Worm (Caenorhabditis elegans) whole organism, young adult: Measurements from ENCODE around the gene gsp-1.

Source experiments
- B0261.1 ChIP-seq: sonication (generic microtip); optimal IDR thresholded peaks from 2 replicates; lab custom pipeline; 2016; ENCODE audit warnings: mild to moderate bottlenecking, missing genetic modification characterization, moderate library complexity, missing compliant biosample characterization
- B0336.3 ChIP-seq: fragments of 200-800 bp; sonication (Bioruptor generic); IDR thresholded peaks from 2 replicates; pipeline ENCODE4 v1.3.6; 2022; ENCODE audit warnings: missing genetic modification characterization, missing compliant biosample characterization
- C17E4.6 ChIP-seq: fragments of 200-800 bp; sonication (Bioruptor generic); IDR thresholded peaks from 2 replicates; pipeline ENCODE4 v1.3.6; 2022; ENCODE audit warnings: missing genetic modification reagents, missing genetic modification characterization, missing compliant biosample characterization
- F33H1.4 ChIP-seq: fragments of 200-800 bp; sonication (Bioruptor generic); IDR thresholded peaks from 2 replicates; pipeline ENCODE4 v1.3.6; 2022; ENCODE audit warnings: missing genetic modification reagents, missing genetic modification characterization, missing compliant biosample characterization
- F55B11.4 ChIP-seq: sonication (generic microtip); optimal IDR thresholded peaks from 2 replicates; lab custom pipeline; 2016; ENCODE audit warnings: missing compliant biosample characterization, missing genetic modification characterization, borderline replicate concordance; ENCODE audit not compliant: insufficient read depth
- F57A8.1 ChIP-seq: fragments of 200-800 bp; sonication (Bioruptor generic); optimal IDR thresholded peaks from 2 replicates; lab custom pipeline; 2018; ENCODE audit warnings: mild to moderate bottlenecking, missing genetic modification characterization, moderate library complexity, missing compliant biosample characterization
- Y53F4B.3 ChIP-seq: fragments of 200-800 bp; sonication (Bioruptor generic); IDR thresholded peaks from 2 replicates; pipeline ENCODE4 v1.3.6; 2022; ENCODE audit warnings: missing genetic modification reagents, missing genetic modification characterization, missing compliant biosample characterization
- Y67H2A.10 ChIP-seq: fragments of 200-800 bp; sonication (Bioruptor generic); conservative IDR thresholded peaks from 2 replicates; pipeline ENCODE4 v1.3.6; 2022; ENCODE audit warnings: missing genetic modification reagents, missing genetic modification characterization, missing compliant biosample characterization
- Y79H2A.3 ChIP-seq: fragments of 200-800 bp; sonication (Bioruptor generic); conservative IDR thresholded peaks from 2 replicates; pipeline ENCODE4 v1.3.6; 2022; ENCODE audit warnings: missing genetic modification reagents, missing genetic modification characterization, missing compliant biosample characterization
- ZK185.1 ChIP-seq: sonication (generic microtip); optimal IDR thresholded peaks from 2 replicates; lab custom pipeline; 2016; ENCODE audit warnings: mild to moderate bottlenecking, missing genetic modification characterization, missing compliant biosample characterization; ENCODE audit not compliant: poor library complexity, severe bottlenecking
- aptf-2 ChIP-seq: fragments of 200-800 bp; sonication (Bioruptor generic); conservative IDR thresholded peaks from 2 replicates; pipeline ENCODE4 v1.3.6; 2022; ENCODE audit warnings: missing genetic modification reagents, missing genetic modification characterization, missing compliant biosample characterization
- aptf-3 ChIP-seq: fragments of 200-800 bp; sonication (Bioruptor generic); IDR thresholded peaks from 2 replicates; pipeline ENCODE4 v1.3.6; 2022; ENCODE audit warnings: missing genetic modification characterization, missing compliant biosample characterization
- atf-7 ChIP-seq: sonication (generic microtip); optimal IDR thresholded peaks from 2 replicates; lab custom pipeline; 2017; ENCODE audit warnings: mild to moderate bottlenecking, missing genetic modification characterization, missing compliant biosample characterization
- attf-3 ChIP-seq: fragments of 200-800 bp; sonication (Bioruptor generic); conservative IDR thresholded peaks from 2 replicates; pipeline ENCODE4 v1.3.6; 2022; ENCODE audit warnings: missing genetic modification reagents, missing genetic modification characterization, missing compliant biosample characterization
- attf-6 ChIP-seq: fragments of 200-800 bp; sonication (Bioruptor generic); IDR thresholded peaks from 2 replicates; pipeline ENCODE4 v1.3.6; 2022; ENCODE audit warnings: missing genetic modification reagents, missing genetic modification characterization, missing compliant biosample characterization
- bed-1 ChIP-seq: fragments of 200-800 bp; sonication (Bioruptor generic); IDR thresholded peaks from 2 replicates; pipeline ENCODE4 v1.3.6; 2022; ENCODE audit warnings: missing genetic modification reagents, missing genetic modification characterization, missing compliant biosample characterization
- ccch-3 ChIP-seq: fragments of 200-800 bp; sonication (Bioruptor generic); optimal IDR thresholded peaks from 2 replicates; lab custom pipeline; 2018; ENCODE audit warnings: mild to moderate bottlenecking, missing genetic modification characterization, missing compliant biosample characterization
- cebp-1 ChIP-seq, 2 experiments: fragments of 200-800 bp in 1 of 2; sonication (Bioruptor generic) in 1 of 2; sonication (generic microtip) in 1 of 2; IDR thresholded peaks in 1 of 2; optimal IDR thresholded peaks in 1 of 2; 2 replicates each; pipeline versions ENCODE4 v1.3.6 to Lab custom; 2017 to 2022; ENCODE audit warnings: missing compliant biosample characterization in 2 of 2, missing genetic modification characterization in 2 of 2, mild to moderate bottlenecking in 1 of 2, missing genetic modification reagents in 1 of 2, moderate library complexity in 1 of 2
- die-1 ChIP-seq: sonication (generic microtip); optimal IDR thresholded peaks from 2 replicates; lab custom pipeline; 2016; ENCODE audit warnings: missing genotype, mild to moderate bottlenecking, missing genetic modification characterization, missing compliant biosample characterization
- egrh-3 ChIP-seq: fragments of 200-800 bp; sonication (Bioruptor generic); IDR thresholded peaks from 2 replicates; pipeline ENCODE4 v1.3.6; 2022; ENCODE audit warnings: missing genetic modification reagents, missing genetic modification characterization, missing compliant biosample characterization
- fkh-3 ChIP-seq: sonication (generic microtip); optimal IDR thresholded peaks from 2 replicates; lab custom pipeline; 2016; ENCODE audit warnings: mild to moderate bottlenecking, missing genetic modification characterization, missing compliant biosample characterization
- hlh-26 ChIP-seq: fragments of 200-800 bp; sonication (Bioruptor generic); conservative IDR thresholded peaks from 2 replicates; pipeline ENCODE4 v1.3.6; 2022; ENCODE audit warnings: missing genetic modification reagents, missing genetic modification characterization, missing compliant biosample characterization
- hmg-1.2 ChIP-seq: fragments of 200-800 bp; sonication (Bioruptor generic); IDR thresholded peaks from 2 replicates; pipeline ENCODE4 v1.3.6; 2022; ENCODE audit warnings: missing genetic modification reagents, missing genetic modification characterization, missing compliant biosample characterization
- hsf-1 ChIP-seq: fragments of 200-800 bp; sonication (Bioruptor generic); IDR thresholded peaks from 2 replicates; pipeline ENCODE4 v1.3.6; 2022; ENCODE audit warnings: missing genetic modification reagents, missing genetic modification characterization, missing compliant biosample characterization
- lag-1 ChIP-seq: fragments of 200-800 bp; sonication (Bioruptor generic); IDR thresholded peaks from 2 replicates; pipeline ENCODE4 v1.3.6; 2022; ENCODE audit warnings: missing genetic modification reagents, missing genetic modification characterization, missing compliant biosample characterization
- let-607 ChIP-seq, 2 experiments: fragments of 200-800 bp in 1 of 2; sonication (Bioruptor generic) in 1 of 2; sonication (generic microtip) in 1 of 2; optimal IDR thresholded peaks; 2 replicates each; lab custom pipeline; 2016 to 2018; ENCODE audit warnings: mild to moderate bottlenecking in 2 of 2, missing compliant biosample characterization in 2 of 2, missing genetic modification characterization in 2 of 2, moderate library complexity in 2 of 2, missing genotype in 1 of 2
- lin-35 ChIP-seq, 3 experiments: fragments of 150-350 bp in 2 of 3; sonication (generic microtip) in 1 of 3; optimal IDR thresholded peaks; 2 replicates each; lab custom pipeline; 2014 to 2018; ENCODE audit warnings: missing biosample characterization in 3 of 3, missing genetic modification characterization in 3 of 3, missing genetic modification reagents in 3 of 3
- madf-8 ChIP-seq: fragments of 200-800 bp; sonication (Bioruptor generic); conservative IDR thresholded peaks from 2 replicates; pipeline ENCODE4 v1.3.6; 2022; ENCODE audit warnings: missing genetic modification reagents, missing genetic modification characterization, missing compliant biosample characterization
- mcd-1 ChIP-seq: fragments of 200-800 bp; sonication (Bioruptor generic); IDR thresholded peaks from 2 replicates; pipeline ENCODE4 v1.3.6; 2022; ENCODE audit warnings: missing genetic modification reagents, missing genetic modification characterization, missing compliant biosample characterization
- mel-28 ChIP-seq: sonication (generic microtip); optimal IDR thresholded peaks from 2 replicates; lab custom pipeline; 2016; ENCODE audit warnings: borderline replicate concordance, mild to moderate bottlenecking, missing genetic modification characterization, missing compliant biosample characterization
- mes-4 ChIP-seq: sonication (generic microtip); optimal IDR thresholded peaks from 2 replicates; lab custom pipeline; 2016; ENCODE audit warnings: missing genotype, missing genetic modification characterization, missing compliant biosample characterization
- nfyb-1 ChIP-seq: fragments of 200-800 bp; sonication (Bioruptor generic); IDR thresholded peaks from 2 replicates; pipeline ENCODE4 v1.3.6; 2022; ENCODE audit warnings: missing genetic modification reagents, missing genetic modification characterization, missing compliant biosample characterization
- nhr-120 ChIP-seq: fragments of 200-800 bp; sonication (Bioruptor generic); IDR thresholded peaks from 2 replicates; pipeline ENCODE4 v1.3.6; 2022; ENCODE audit warnings: missing genetic modification characterization, missing compliant biosample characterization
- pbrm-1 ChIP-seq: fragments of 200-800 bp; sonication (Bioruptor generic); IDR thresholded peaks from 2 replicates; pipeline ENCODE4 v1.3.6; 2022; ENCODE audit warnings: missing genetic modification reagents, missing genetic modification characterization, missing compliant biosample characterization
- pha-4 ChIP-seq: fragments of 150-350 bp; sonication (generic microtip); optimal IDR thresholded peaks from 2 replicates; lab custom pipeline; 2014; ENCODE audit warnings: missing biosample characterization, missing genetic modification reagents, missing genetic modification characterization
- sea-2 ChIP-seq: fragments of 200-800 bp; sonication (Bioruptor generic); IDR thresholded peaks from 2 replicates; pipeline ENCODE4 v1.3.6; 2022; ENCODE audit warnings: missing genetic modification characterization, missing compliant biosample characterization
- snpc-1.1 ChIP-seq: sonication (generic microtip); optimal IDR thresholded peaks from 2 replicates; lab custom pipeline; 2017; ENCODE audit warnings: missing genetic modification characterization, mild to moderate bottlenecking, missing compliant biosample characterization, antibody characterized with exemption, moderate library complexity, missing genotype, missing genetic modification reagents; ENCODE audit not compliant: insufficient read depth
- snpc-3.4 ChIP-seq: sonication (generic microtip); optimal IDR thresholded peaks from 2 replicates; lab custom pipeline; 2017; ENCODE audit warnings: missing genetic modification characterization, mild to moderate bottlenecking, missing compliant biosample characterization, antibody characterized with exemption, moderate library complexity, missing genotype, missing genetic modification reagents
- snpc-4 ChIP-seq, 5 experiments: fragments of 150-350 bp in 1 of 5; sonication (generic microtip) in 4 of 5; optimal IDR thresholded peaks; 2 replicates each; lab custom pipeline; 2014 to 2018; ENCODE audit warnings: missing genetic modification characterization in 5 of 5, missing biosample characterization in 3 of 5, antibody characterized with exemption in 2 of 5, mild to moderate bottlenecking in 2 of 5, missing compliant biosample characterization in 2 of 5, missing genotype in 2 of 5, moderate library complexity in 2 of 5, missing genetic modification reagents in 1 of 5
- tlf-1 ChIP-seq: fragments of 200-800 bp; sonication (Bioruptor generic); optimal IDR thresholded peaks from 2 replicates; lab custom pipeline; 2018; ENCODE audit warnings: mild to moderate bottlenecking, missing genetic modification characterization, missing compliant biosample characterization
- unc-62 ChIP-seq: fragments of 150-350 bp; optimal IDR thresholded peaks from 2 replicates; lab custom pipeline; 2014; ENCODE audit warnings: missing biosample characterization, missing genetic modification reagents, missing genetic modification characterization
- zfh-2 ChIP-seq: fragments of 200-800 bp; sonication (Bioruptor generic); conservative IDR thresholded peaks from 2 replicates; pipeline ENCODE4 v1.3.6; 2022; ENCODE audit warnings: missing genetic modification reagents, missing genetic modification characterization, missing compliant biosample characterization
- ztf-25 ChIP-seq: fragments of 200-800 bp; sonication (Bioruptor generic); IDR thresholded peaks from 2 replicates; pipeline ENCODE4 v1.3.6; 2022; ENCODE audit warnings: missing genetic modification reagents, missing genetic modification characterization, missing compliant biosample characterization
- ztf-6 ChIP-seq: fragments of 200-800 bp; sonication (Bioruptor generic); IDR thresholded peaks from 2 replicates; pipeline ENCODE4 v1.3.6; 2022; ENCODE audit warnings: missing genetic modification reagents, missing genetic modification characterization, missing compliant biosample characterization

Gene gsp-1

ce11 chrV:10716865-10717713 is 34.9 kb downstream of the gsp-1 start (continued):
- no peak for TF ChIP-seq hlh-26 (GFP tag; lab: Robert Waterston, UW)
- no peak for TF ChIP-seq lag-1 (GFP tag; lab: Robert Waterston, UW)
- TF ChIP-seq F55B11.4 (tag; lab: Kevin White, UChicago), result no peak
- TF ChIP-seq hsf-1 (GFP tag; lab: Robert Waterston, UW), result no peak
- TF ChIP-seq mcd-1, result no peak
- no peak for TF ChIP-seq die-1 (tag; lab: Kevin White, UChicago)
- no peak for TF ChIP-seq pha-4
- TF ChIP-seq snpc-4 (GFP tag; optimal IDR thresholded peaks at IDR 0.05; lab: Kevin White, UChicago), result no peak
- no peak for TF ChIP-seq snpc-4 (tag; optimal IDR thresholded peaks at IDR 0.05; lab: Kevin White, UChicago)
- TF ChIP-seq Y53F4B.3 (GFP tag; lab: Robert Waterston, UW), result no peak
- no peak for TF ChIP-seq lin-35 (GFP tag; optimal IDR thresholded peaks at IDR 0.05; lab: Kevin White, UChicago)
- TF ChIP-seq ztf-6 (GFP tag; lab: Robert Waterston, UW), result no peak
- TF ChIP-seq ztf-25 (GFP tag; lab: Robert Waterston, UW), result no peak
- TF ChIP-seq cebp-1 (GFP tag; IDR thresholded peaks at IDR 0.05; lab: Robert Waterston, UW), result no peak; the same call in 1 of the 2 replicates
- TF ChIP-seq cebp-1 (tag; optimal IDR thresholded peaks at IDR 0.05; lab: Kevin White, UChicago), result peak; percentile 32
- TF ChIP-seq bed-1 (GFP tag; lab: Robert Waterston, UW), result no peak
- no peak for TF ChIP-seq snpc-1.1 (tag; lab: Kevin White, UChicago)
- no peak for TF ChIP-seq nhr-120 (GFP tag; lab: Robert Waterston, UW)
- no peak for TF ChIP-seq mel-28 (tag; lab: Kevin White, UChicago)
- no peak for TF ChIP-seq tlf-1
- TF ChIP-seq nfyb-1 (GFP tag; lab: Robert Waterston, UW), result 0 out of 2 replicates have a peak, but pooled peaks have one; percentile 8
- no peak for TF ChIP-seq pbrm-1 (GFP tag; lab: Robert Waterston, UW)
- no peak for TF ChIP-seq attf-6 (GFP tag; lab: Robert Waterston, UW)
- TF ChIP-seq let-607 (tag; optimal IDR thresholded peaks at IDR 0.05; lab: Kevin White, UChicago), result no peak
- no peak for TF ChIP-seq aptf-2 (GFP tag; lab: Robert Waterston, UW)
- TF ChIP-seq attf-3 (GFP tag; lab: Robert Waterston, UW), result no peak
- TF ChIP-seq zfh-2 (GFP tag; lab: Robert Waterston, UW), result peak; percentile 82
- no peak for TF ChIP-seq fkh-3 (tag; lab: Kevin White, UChicago)
- TF ChIP-seq B0336.3 (GFP tag; lab: Robert Waterston, UW), result no peak
- no peak for TF ChIP-seq B0261.1 (tag; lab: Kevin White, UChicago)
- no peak for TF ChIP-seq C17E4.6 (GFP tag; lab: Robert Waterston, UW)
- no peak for TF ChIP-seq mes-4
- no peak for TF ChIP-seq madf-8 (GFP tag; lab: Robert Waterston, UW)
- no peak for TF ChIP-seq atf-7 (tag; lab: Kevin White, UChicago)
- TF ChIP-seq Y67H2A.10 (GFP tag; lab: Robert Waterston, UW), result no peak
- TF ChIP-seq hmg-1.2 (GFP tag; lab: Robert Waterston, UW), result 0 out of 2 replicates have a peak, but pooled peaks have one; percentile 12
- TF ChIP-seq ccch-3 (GFP tag; lab: Kevin White, UChicago), result no peak
- no peak for TF ChIP-seq unc-62
- TF ChIP-seq F57A8.1 (GFP tag; lab: Kevin White, UChicago), result no peak
- TF ChIP-seq aptf-3 (GFP tag; lab: Robert Waterston, UW), result no peak
- TF ChIP-seq sea-2 (GFP tag; lab: Robert Waterston, UW), result no peak
- TF ChIP-seq snpc-3.4 (tag; lab: Kevin White, UChicago), result no peak
- TF ChIP-seq Y79H2A.3 (GFP tag; lab: Robert Waterston, UW), result no peak
- no peak for TF ChIP-seq ZK185.1 (tag; lab: Kevin White, UChicago)
- TF ChIP-seq F33H1.4, result no peak
- TF ChIP-seq egrh-3 (GFP tag; lab: Robert Waterston, UW), result peak; percentile 70; the same call in 1 of the 2 replicates
